Fruit fly (Drosophila melanogaster) whole organism, embryonic: ENCODE measurements around the gene crq.

ENCODE experiments used
- Atf-2 ChIP-seq: fragments of 200-800 bp; sonication (Bioruptor generic); optimal IDR thresholded peaks from 2 replicates; lab custom pipeline; 2016; ENCODE audit warnings: missing biosample characterization, missing genetic modification characterization
- CG10654 ChIP-seq: fragments of 200-800 bp; sonication (Bioruptor generic); optimal IDR thresholded peaks from 2 replicates; lab custom pipeline; 2016; ENCODE audit warnings: missing biosample characterization, missing genetic modification characterization
- CG10979 ChIP-seq: fragments of 200-800 bp; sonication (Bioruptor generic); optimal IDR thresholded peaks from 2 replicates; lab custom pipeline; 2018; ENCODE audit warnings: missing biosample characterization, mild to moderate bottlenecking, missing genetic modification characterization, moderate library complexity
- CG11085 ChIP-seq: fragments of 200-800 bp; sonication (Bioruptor generic); IDR thresholded peaks from 2 replicates; pipeline ENCODE4 v1.3.6; 2022; ENCODE audit warnings: missing biosample characterization, missing genetic modification characterization
- CG11093 ChIP-seq: fragments of 200-800 bp; sonication (Bioruptor generic); IDR thresholded peaks from 3 replicates; pipeline ENCODE4 v1.3.6; 2022; ENCODE audit warnings: missing biosample characterization, missing genetic modification characterization
- CG13624 ChIP-seq: fragments of 200-800 bp; sonication (Bioruptor generic); optimal IDR thresholded peaks from 2 replicates; lab custom pipeline; 2016; ENCODE audit warnings: missing biosample characterization, missing genetic modification characterization
- CG15073 ChIP-seq: fragments of 200-800 bp; sonication (Bioruptor generic); optimal IDR thresholded peaks from 2 replicates; lab custom pipeline; 2016; ENCODE audit warnings: missing biosample characterization, missing genetic modification characterization
- CG16863 ChIP-seq: fragments of 200-800 bp; sonication (Bioruptor generic); optimal IDR thresholded peaks from 3 replicates; lab custom pipeline; 2016; ENCODE audit warnings: missing biosample characterization, missing genetic modification characterization
- CG18262 ChIP-seq: fragments of 200-800 bp; optimal IDR thresholded peaks from 3 replicates; lab custom pipeline; 2019; ENCODE audit warnings: missing biosample characterization, mild to moderate bottlenecking, missing genetic modification characterization, moderate library complexity
- CG2202 ChIP-seq: fragments of 200-800 bp; sonication (Bioruptor generic); optimal IDR thresholded peaks from 2 replicates; lab custom pipeline; 2018; ENCODE audit warnings: missing biosample characterization, mild to moderate bottlenecking, missing genetic modification characterization
- CG30431 ChIP-seq: fragments of 200-800 bp; sonication (Bioruptor generic); optimal IDR thresholded peaks from 2 replicates; lab custom pipeline; 2017; ENCODE audit warnings: missing biosample characterization, missing genetic modification characterization
- CG3838 ChIP-seq: fragments of 200-800 bp; sonication (Bioruptor generic); optimal IDR thresholded peaks from 3 replicates; lab custom pipeline; 2016; ENCODE audit warnings: missing biosample characterization, missing genetic modification characterization
- CG3995 ChIP-seq: fragments of 200-800 bp; sonication (Bioruptor generic); optimal IDR thresholded peaks from 3 replicates; lab custom pipeline; 2016; ENCODE audit warnings: missing biosample characterization, missing genetic modification characterization
- CG43689 ChIP-seq: fragments of 200-800 bp; sonication (Bioruptor generic); IDR thresholded peaks from 2 replicates; pipeline ENCODE4 v1.3.6; 2022; ENCODE audit warnings: missing biosample characterization, missing genetic modification characterization
- CG7556 ChIP-seq: fragments of 200-800 bp; sonication (Bioruptor generic); optimal IDR thresholded peaks from 2 replicates; lab custom pipeline; 2017; ENCODE audit warnings: missing biosample characterization, mild to moderate bottlenecking, missing genetic modification characterization
- CG7786 ChIP-seq: fragments of 200-800 bp; sonication (Bioruptor generic); optimal IDR thresholded peaks from 2 replicates; lab custom pipeline; 2016; ENCODE audit warnings: missing biosample characterization, missing genetic modification characterization
- CG8089 ChIP-seq: fragments of 200-800 bp; sonication (Bioruptor generic); optimal IDR thresholded peaks from 3 replicates; lab custom pipeline; 2016; ENCODE audit warnings: missing biosample characterization, missing genetic modification characterization
- CG9932 ChIP-seq: fragments of 200-800 bp; sonication (Bioruptor generic); IDR thresholded peaks from 2 replicates; pipeline ENCODE4 v1.3.6; 2022; ENCODE audit warnings: missing biosample characterization, missing genetic modification characterization
- CHES-1-like ChIP-seq: fragments of 200-800 bp; sonication (Bioruptor generic); optimal IDR thresholded peaks from 2 replicates; lab custom pipeline; 2016; ENCODE audit warnings: missing biosample characterization, missing genetic modification characterization
- CTCF ChIP-seq: fragments of 200-800 bp; sonication (Bioruptor generic); optimal IDR thresholded peaks from 2 replicates; lab custom pipeline; 2017; ENCODE audit warnings: missing biosample characterization, mild to moderate bottlenecking, missing genetic modification characterization, moderate library complexity
- D19A ChIP-seq: fragments of 200-800 bp; optimal IDR thresholded peaks from 3 replicates; lab custom pipeline; 2019; ENCODE audit warnings: missing biosample characterization, mild to moderate bottlenecking, missing genetic modification characterization, moderate library complexity
- ERR ChIP-seq: fragments of 200-800 bp; sonication (Bioruptor generic); optimal IDR thresholded peaks from 2 replicates; lab custom pipeline; 2016; ENCODE audit warnings: missing biosample characterization, missing genetic modification characterization
- Hr51 ChIP-seq, 2 experiments: fragments of 200-800 bp; sonication (Bioruptor generic); optimal IDR thresholded peaks; 2 replicates in 1 of 2; 3 replicates in 1 of 2; lab custom pipeline; 2016 to 2018; ENCODE audit warnings: missing biosample characterization in 2 of 2, missing genetic modification characterization in 2 of 2, mild to moderate bottlenecking in 1 of 2, moderate library complexity in 1 of 2
- Mes4 ChIP-seq: fragments of 200-800 bp; sonication (Bioruptor generic); optimal IDR thresholded peaks from 2 replicates; lab custom pipeline; 2016; ENCODE audit warnings: missing biosample characterization, missing genetic modification characterization
- Oli ChIP-seq: fragments of 200-800 bp; sonication (Bioruptor generic); optimal IDR thresholded peaks from 2 replicates; lab custom pipeline; 2018; ENCODE audit warnings: missing biosample characterization, mild to moderate bottlenecking, missing genetic modification characterization, moderate library complexity
- Opbp ChIP-seq: fragments of 200-800 bp; sonication (Bioruptor generic); IDR thresholded peaks from 3 replicates; pipeline ENCODE4 v1.3.6; 2022; ENCODE audit warnings: missing biosample characterization, missing genetic modification characterization; ENCODE audit not compliant: partially characterized antibody
- Ravus ChIP-seq: fragments of 200-800 bp; sonication (Bioruptor generic); IDR thresholded peaks from 2 replicates; pipeline ENCODE4 v1.3.6; 2022; ENCODE audit warnings: missing biosample characterization, missing genetic modification characterization
- Xbp1 ChIP-seq: fragments of 200-800 bp; sonication (Bioruptor generic); optimal IDR thresholded peaks from 3 replicates; lab custom pipeline; 2016; ENCODE audit warnings: missing biosample characterization, mild to moderate bottlenecking, missing genetic modification characterization
- ara ChIP-seq: fragments of 200-800 bp; sonication (Bioruptor generic); IDR thresholded peaks from 2 replicates; pipeline ENCODE4 v1.3.6; 2022; ENCODE audit warnings: missing biosample characterization, missing genetic modification characterization
- bbx ChIP-seq: fragments of 200-800 bp; sonication (Bioruptor generic); IDR thresholded peaks from 2 replicates; pipeline ENCODE4 v1.3.6; 2022; ENCODE audit warnings: missing biosample characterization, missing genetic modification characterization; ENCODE audit not compliant: partially characterized antibody
- cad ChIP-seq: fragments of >200 bp; optimal IDR thresholded peaks from 2 replicates; lab custom pipeline; 2017; ENCODE audit warnings: missing biosample characterization, missing genetic modification characterization
- cas ChIP-seq: fragments of 200-800 bp; sonication (Bioruptor generic); IDR thresholded peaks from 2 replicates; pipeline ENCODE4 v1.3.6; 2022; ENCODE audit warnings: missing biosample characterization, missing genetic modification characterization
- cato ChIP-seq: fragments of 200-800 bp; sonication (Bioruptor generic); optimal IDR thresholded peaks from 2 replicates; lab custom pipeline; 2016; ENCODE audit warnings: missing biosample characterization, missing genetic modification characterization, borderline replicate concordance
- dpn ChIP-seq, 2 experiments: fragments of 200-800 bp; sonication (Bioruptor generic); optimal IDR thresholded peaks; 3 replicates each; lab custom pipeline; 2016; ENCODE audit warnings: missing biosample characterization in 2 of 2, missing genetic modification characterization in 2 of 2
- gem ChIP-seq: fragments of 200-800 bp; sonication (Bioruptor generic); optimal IDR thresholded peaks from 2 replicates; lab custom pipeline; 2019; ENCODE audit warnings: missing biosample characterization, mild to moderate bottlenecking, missing genetic modification characterization, moderate library complexity
- gt ChIP-seq: fragments of 200-800 bp; sonication (Bioruptor generic); IDR thresholded peaks from 2 replicates; pipeline ENCODE4 v1.3.6; 2022; ENCODE audit warnings: missing biosample characterization, missing genetic modification characterization
- ken ChIP-seq: fragments of 200-800 bp; sonication (Bioruptor generic); IDR thresholded peaks from 3 replicates; pipeline ENCODE4 v1.3.6; 2022; ENCODE audit warnings: missing biosample characterization, missing genetic modification characterization
- kni ChIP-seq: fragments of 200-800 bp; sonication (Bioruptor generic); optimal IDR thresholded peaks from 3 replicates; lab custom pipeline; 2017; ENCODE audit warnings: mild to moderate bottlenecking, missing biosample characterization, missing genetic modification reagents, missing genetic modification characterization
- mam ChIP-seq: fragments of 200-800 bp; sonication (Bioruptor generic); optimal IDR thresholded peaks from 3 replicates; lab custom pipeline; 2016; ENCODE audit warnings: missing biosample characterization, missing genetic modification characterization
- oc ChIP-seq: fragments of 200-800 bp; sonication (Bioruptor generic); optimal IDR thresholded peaks from 2 replicates; lab custom pipeline; 2018; ENCODE audit warnings: missing biosample characterization, mild to moderate bottlenecking, missing genetic modification characterization, moderate library complexity
- prd ChIP-seq, 3 experiments: fragments of >200 bp in 2 of 3; fragments of 200-800 bp in 1 of 3; sonication (Bioruptor generic) in 1 of 3; optimal IDR thresholded peaks in 2 of 3; IDR thresholded peaks in 1 of 3; 2 replicates in 2 of 3; 3 replicates in 1 of 3; pipeline versions ENCODE4 v1.3.6 to Lab custom; 2017 to 2022; ENCODE audit warnings: missing biosample characterization in 1 of 3, missing genetic modification characterization in 1 of 3
- ranshi ChIP-seq: fragments of 200-800 bp; sonication (Bioruptor generic); IDR thresholded peaks from 2 replicates; pipeline ENCODE4 v1.3.6; 2022; ENCODE audit warnings: missing biosample characterization, missing genetic modification characterization
- slou ChIP-seq: fragments of 200-800 bp; sonication (Bioruptor generic); optimal IDR thresholded peaks from 3 replicates; lab custom pipeline; 2016; ENCODE audit warnings: missing biosample characterization, missing genetic modification characterization
- tio ChIP-seq: fragments of 200-800 bp; sonication (Bioruptor generic); optimal IDR thresholded peaks from 2 replicates; lab custom pipeline; 2017; ENCODE audit warnings: missing biosample characterization, missing genetic modification characterization, inconsistent platforms
- unpg ChIP-seq: fragments of 200-800 bp; sonication (Bioruptor generic); optimal IDR thresholded peaks from 3 replicates; lab custom pipeline; 2018; ENCODE audit warnings: missing biosample characterization, mild to moderate bottlenecking, missing genetic modification characterization, moderate library complexity
- vvl ChIP-seq: fragments of 200-800 bp; sonication (Bioruptor generic); IDR thresholded peaks from 2 replicates; pipeline ENCODE4 v1.3.6; 2022; ENCODE audit warnings: missing biosample characterization, missing genetic modification characterization
- zen2 ChIP-seq: fragments of 200-800 bp; sonication (Bioruptor generic); IDR thresholded peaks from 3 replicates; pipeline ENCODE4 v1.3.6; 2022; ENCODE audit warnings: missing biosample characterization, missing genetic modification characterization; ENCODE audit not compliant: partially characterized antibody
- zfh1 ChIP-seq: fragments of 200-800 bp; sonication (Bioruptor generic); IDR thresholded peaks from 3 replicates; pipeline ENCODE4 v1.3.6; 2022; ENCODE audit warnings: missing biosample characterization, missing genetic modification characterization
- zfh2 ChIP-seq: fragments of 200-800 bp; sonication (Bioruptor generic); optimal IDR thresholded peaks from 2 replicates; lab custom pipeline; 2016; ENCODE audit warnings: missing biosample characterization, missing genetic modification characterization

crq gene

dm6 chr2L:429680-430484 lies 22.9 kb downstream of the crq start:
- TF ChIP-seq CG13624 (GFP tag; lab: Kevin White, UChicago) (peak; percentile 42), tio (GFP tag; lab: Kevin White, UChicago) (peak; percentile 12), ranshi (peak; percentile 61; the same call in 1 of the 2 replicates), CG7786 (peak; percentile 63), CG15073 (GFP tag; lab: Kevin White, UChicago) (no peak), bbx (GFP tag; lab: Robert Waterston, UW) (no peak; the same call in 1 of the 2 replicates), unpg (GFP tag; lab: Kevin White, UChicago) (peak; percentile 42), ERR (GFP tag; lab: Kevin White, UChicago) (peak; percentile 38), Mes4 (no peak), D19A (peak; percentile 93), Atf-2 (GFP tag; lab: Kevin White, UChicago) (no peak), CG10979 (tag; lab: Kevin White, UChicago) (peak; percentile 72), zen2 (GFP tag; lab: Robert Waterston, UW) (no peak), prd (optimal IDR thresholded peaks at IDR 0.05; lab: Kevin White, UChicago) (no peak), prd (GFP tag; IDR thresholded peaks at IDR 0.05; lab: Robert Waterston, UW) (peak; percentile 64; the same call in 2 of the 3 replicates), Ravus (GFP tag; lab: Robert Waterston, UW) (no peak), cas (no peak), CG2202 (tag; lab: Kevin White, UChicago) (peak; percentile 0), cato (no peak), CG11093 (GFP tag; lab: Robert Waterston, UW) (0 out of 3 replicates have a peak, but pooled peaks have one; percentile 42), mam (GFP tag; lab: Kevin White, UChicago) (peak; percentile 61), Opbp (peak; percentile 40; the same call in 1 of the 3 replicates), CG11085 (GFP tag; lab: Robert Waterston, UW) (0 out of 2 replicates have a peak, but pooled peaks have one; percentile 21), vvl (peak; percentile 65), gem (tag; lab: Kevin White, UChicago) (peak; percentile 67), kni (GFP tag; lab: Kevin White, UChicago) (peak; percentile 62), ken (GFP tag; lab: Robert Waterston, UW) (peak; percentile 59; the same call in 1 of the 3 replicates), Hr51 (GFP tag; optimal IDR thresholded peaks at IDR 0.05; lab: Kevin White, UChicago) (peak in 1 of 2 experiments; percentile 39), CG10654 (peak; percentile 19), Oli (peak; percentile 8), CTCF (GFP tag; lab: Kevin White, UChicago) (no peak), CG7556 (GFP tag; lab: Kevin White, UChicago) (peak; percentile 29), CG30431 (GFP tag; lab: Kevin White, UChicago) (peak; percentile 23), CHES-1-like (GFP tag; lab: Kevin White, UChicago) (peak; percentile 35), zfh1 (GFP tag; lab: Robert Waterston, UW) (peak; percentile 62; the same call in 1 of the 3 replicates), CG18262 (tag; lab: Kevin White, UChicago) (peak; percentile 73), CG3838 (GFP tag; lab: Kevin White, UChicago) (no peak), CG8089 (GFP tag; lab: Kevin White, UChicago) (peak; percentile 61), cad (GFP tag; lab: Kevin White, UChicago) (no peak), CG43689 (GFP tag; lab: Robert Waterston, UW) (no peak), zfh2 (GFP tag; lab: Kevin White, UChicago) (peak; percentile 43), CG16863 (peak; percentile 57), Xbp1 (GFP tag; lab: Kevin White, UChicago) (peak; percentile 51), CG9932 (GFP tag; lab: Robert Waterston, UW) (peak; percentile 61), oc (tag; lab: Kevin White, UChicago) (peak; percentile 50), gt (GFP tag; lab: Robert Waterston, UW) (0 out of 2 replicates have a peak, but pooled peaks have one; percentile 23), slou (GFP tag; lab: Kevin White, UChicago) (no peak), CG3995 (GFP tag; lab: Kevin White, UChicago) (no peak), ara (GFP tag; lab: Robert Waterston, UW) (peak; percentile 58; the same call in 1 of the 2 replicates), dpn (GFP tag; optimal IDR thresholded peaks at IDR 0.05; lab: Kevin White, UChicago) (peak; percentile 23 to 50)
